Fruit fly (Drosophila melanogaster): ENCODE results near the gene Tak1.

- no peak for TF ChIP-seq D1 (tag; optimal IDR thresholded peaks at IDR 0.05)
- TF ChIP-seq EcR (GFP tag; optimal IDR thresholded peaks at IDR 0.05) = no peak
- TF ChIP-seq CG14655 (GFP tag; optimal IDR thresholded peaks at IDR 0.05) = no peak
- TF ChIP-seq Snoo (tag; optimal IDR thresholded peaks at IDR 0.05) = no peak
- no peak for TF ChIP-seq Ets98B (GFP tag; IDR thresholded peaks at IDR 0.05)
- TF ChIP-seq gl (tag; optimal IDR thresholded peaks at IDR 0.05) = no peak
- no peak for TF ChIP-seq CG8159 (tag; optimal IDR thresholded peaks at IDR 0.05)
- no peak for TF ChIP-seq CG8301 (tag; optimal IDR thresholded peaks at IDR 0.05)
These were observed 13.5 kb upstream of the Tak1 start, which contains the start of gene RunxB for dm6 chrX:20538197-20538596.

Data from whole organism, pupa.